Worm (Caenorhabditis elegans): ENCODE results near the gene trd-1.

DNA sequence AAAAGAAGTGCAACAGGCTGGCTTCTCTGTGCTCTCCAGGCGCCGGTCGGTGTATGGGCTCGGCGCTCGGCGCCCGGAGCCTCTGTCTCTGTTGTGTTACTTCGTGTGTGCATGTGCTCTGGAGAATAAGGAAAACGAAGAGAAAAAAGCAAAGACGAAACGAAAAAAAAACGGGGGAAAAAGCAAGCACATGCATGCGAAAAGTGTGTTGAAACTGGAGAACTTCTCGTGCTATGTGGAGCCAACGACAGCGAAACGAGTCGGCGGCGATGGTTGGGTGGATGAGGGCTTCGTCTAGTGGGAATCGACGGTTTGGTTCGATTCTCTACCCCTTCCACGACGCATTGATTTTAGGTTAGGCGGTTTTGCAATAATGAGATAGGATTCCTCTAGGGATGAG lies 1.3 kb downstream of the trd-1 start:
- TF ChIP-seq nhr-25 (tag; optimal IDR thresholded peaks at IDR 0.05), result no peak
- TF ChIP-seq lin-15B (tag; optimal IDR thresholded peaks at IDR 0.05), result no peak
- TF ChIP-seq aly-2 (tag; optimal IDR thresholded peaks at IDR 0.05), result no peak
- TF ChIP-seq pqm-1 (tag; optimal IDR thresholded peaks at IDR 0.05), result peak; percentile 40
- no peak for TF ChIP-seq nhr-11 (tag; optimal IDR thresholded peaks at IDR 0.05)
- peak; percentile 39 for TF ChIP-seq snpc-4 (tag; optimal IDR thresholded peaks at IDR 0.05)
- TF ChIP-seq nfya-1 (tag; optimal IDR thresholded peaks at IDR 0.05; ENCODE audit: insufficient read depth), result peak; percentile 63
- no peak for TF ChIP-seq R02D3.7 (tag; optimal IDR thresholded peaks at IDR 0.05)
- TF ChIP-seq ztf-4 (tag; optimal IDR thresholded peaks at IDR 0.05), result no peak
- TF ChIP-seq ceh-9 (tag; optimal IDR thresholded peaks at IDR 0.05), result no peak
- TF ChIP-seq ama-1 (optimal IDR thresholded peaks at IDR 0.05), result no peak
- TF ChIP-seq ceh-82 (tag; optimal IDR thresholded peaks at IDR 0.05), result no peak
- TF ChIP-seq zag-1 (tag; optimal IDR thresholded peaks at IDR 0.05), result no peak
- TF ChIP-seq ztf-11 (tag; optimal IDR thresholded peaks at IDR 0.05), result no peak

Measured in whole organism, L3 larva.